Worm (Caenorhabditis elegans): ENCODE data around the gene dhs-5.

The dhs-5 gene

DNA sequence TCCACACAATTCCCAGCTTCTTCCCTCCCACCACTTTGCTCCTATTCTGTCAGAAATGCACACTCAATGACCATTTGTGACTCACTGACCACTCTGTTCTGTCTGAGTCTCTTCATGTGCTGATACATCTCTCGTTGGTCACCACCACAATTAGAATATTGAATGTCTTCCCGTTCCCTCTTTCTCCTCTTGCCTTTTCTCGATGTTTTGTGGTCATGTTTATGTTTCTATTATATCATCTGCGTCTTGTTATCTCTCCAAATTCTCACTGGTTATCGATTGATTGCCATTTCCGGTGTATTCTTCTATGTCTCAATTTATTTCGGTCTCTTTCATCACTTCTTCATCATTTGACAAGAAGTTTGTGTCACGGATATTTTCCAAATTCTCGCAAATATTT, 7.3 kb downstream of the dhs-5 start:
- TF ChIP-seq ceh-28 (tag; optimal IDR thresholded peaks at IDR 0.05) (peak; percentile 47), pqm-1 (tag; optimal IDR thresholded peaks at IDR 0.05) (peak; percentile 22), unc-39 (tag; optimal IDR thresholded peaks at IDR 0.05) (no peak)

DNA sequence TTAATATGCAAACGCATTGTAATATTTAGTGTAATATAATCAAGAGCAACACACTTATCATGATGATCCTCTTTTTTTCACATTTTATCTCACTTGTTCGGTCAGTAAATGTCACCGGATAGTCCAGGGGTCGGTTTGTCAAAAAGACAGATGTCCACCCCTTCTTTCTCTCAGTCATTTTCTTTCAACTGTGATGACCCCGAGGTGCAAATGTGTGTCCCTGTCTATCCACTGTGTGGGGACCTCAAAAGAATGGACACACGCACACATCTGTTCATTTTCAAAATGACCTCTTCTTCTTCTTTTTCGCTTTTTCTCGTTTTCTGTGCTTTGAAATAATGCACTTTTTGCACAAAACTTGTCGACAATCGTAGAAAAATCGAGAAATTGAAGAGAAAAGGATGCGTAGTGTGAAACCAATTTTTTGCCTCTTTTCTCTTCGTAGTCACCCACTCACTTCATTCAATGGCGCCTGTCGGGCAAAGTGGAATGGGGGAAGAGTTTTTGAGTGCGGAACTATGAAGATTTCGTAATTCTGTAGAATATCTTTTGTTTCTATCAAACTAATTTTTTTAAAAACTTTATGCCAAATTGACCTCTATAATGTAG, 10.1 kb downstream of the dhs-5 start:
- no peak for TF ChIP-seq zag-1 (tag; optimal IDR thresholded peaks at IDR 0.05)
- no peak for TF ChIP-seq snpc-4 (tag; optimal IDR thresholded peaks at IDR 0.05)
- no peak for TF ChIP-seq mdl-1 (tag; optimal IDR thresholded peaks at IDR 0.05)
- peak; percentile 56 for TF ChIP-seq lin-39 (tag; optimal IDR thresholded peaks at IDR 0.05)
- peak; percentile 58 for TF ChIP-seq fkh-10 (GFP tag; optimal IDR thresholded peaks at IDR 0.05)
- peak; percentile 40 for TF ChIP-seq unc-62 (GFP tag; optimal IDR thresholded peaks at IDR 0.05)
- TF ChIP-seq nfya-1 (tag; optimal IDR thresholded peaks at IDR 0.05; ENCODE audit: insufficient read depth) = peak; percentile 41
- TF ChIP-seq ceh-16 (tag; optimal IDR thresholded peaks at IDR 0.05) = no peak

DNA sequence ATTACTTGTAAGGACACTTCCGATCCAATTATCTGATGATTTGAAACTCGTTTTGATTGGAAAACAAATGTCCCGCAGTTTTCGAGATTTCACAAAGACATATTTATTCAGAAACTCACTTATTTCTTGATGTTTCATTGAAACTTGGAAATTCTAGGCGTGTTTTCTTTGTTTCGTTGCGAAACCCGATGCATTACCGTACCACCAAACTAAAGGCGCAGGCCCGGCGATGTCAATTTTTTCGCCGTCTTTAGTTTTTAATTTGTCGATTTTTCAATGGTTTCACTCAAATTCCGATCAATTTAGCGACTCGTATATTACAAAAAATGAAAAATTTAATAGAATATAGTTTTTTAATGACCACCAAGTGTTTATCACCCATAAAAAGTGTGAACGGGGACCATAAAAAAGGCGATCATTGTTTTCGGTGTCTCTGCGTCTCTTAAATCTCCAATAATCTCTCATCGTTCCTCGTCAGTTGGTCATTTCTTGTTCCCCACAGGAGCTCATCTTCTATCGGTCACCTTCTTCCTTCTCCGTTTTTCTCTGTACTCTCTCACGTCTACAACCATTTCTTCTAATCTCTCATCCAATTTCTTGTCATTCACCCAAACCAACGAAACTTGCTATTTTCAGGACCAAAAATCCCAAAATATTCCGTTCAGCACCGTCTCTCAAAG, 12.2 kb downstream of the dhs-5 start, which contains the start of gene clr-1:
Gene clr-1 (plus strand): TSS at position 630 of the 680 bp plus-strand sequence.
- TF ChIP-seq zag-1 (tag; optimal IDR thresholded peaks at IDR 0.05) (no peak), ceh-28 (tag; optimal IDR thresholded peaks at IDR 0.05) (no peak), fkh-10 (GFP tag; optimal IDR thresholded peaks at IDR 0.05) (no peak), nfya-1 (tag; optimal IDR thresholded peaks at IDR 0.05; ENCODE audit: insufficient read depth) (peak; percentile 7), snpc-4 (tag; optimal IDR thresholded peaks at IDR 0.05) (no peak), ceh-82 (tag; optimal IDR thresholded peaks at IDR 0.05) (no peak), tbx-2 (tag; optimal IDR thresholded peaks at IDR 0.05) (no peak)

DNA sequence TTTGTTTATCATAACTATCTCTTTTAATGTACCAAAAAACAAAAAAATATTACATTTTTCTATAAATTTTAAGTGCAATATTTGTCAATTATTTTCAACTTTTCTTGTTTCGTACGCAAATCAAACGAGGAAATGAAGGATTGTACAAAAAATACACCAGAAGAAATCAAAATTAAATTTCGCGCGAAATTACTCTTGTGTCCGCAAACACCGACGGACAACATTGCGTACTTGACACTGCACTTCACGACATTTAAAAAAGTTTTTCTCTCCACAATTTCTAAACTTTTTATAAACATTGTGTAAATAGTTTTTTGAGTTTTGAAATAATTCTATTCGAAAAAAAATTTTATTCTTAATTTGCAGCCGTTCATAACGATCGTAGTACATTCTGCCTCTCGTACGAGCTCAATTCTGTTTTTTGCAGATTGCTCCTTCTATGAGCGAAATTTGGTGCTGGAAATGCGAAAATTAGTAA, 20.3 kb downstream of the dhs-5 start, which contains the start of gene mrps-16:
Gene mrps-16 (plus strand): TSS at position 428 of the 478 bp plus-strand sequence.
- TF ChIP-seq ceh-28 (tag; optimal IDR thresholded peaks at IDR 0.05) (peak; percentile 22), snpc-4 (tag; optimal IDR thresholded peaks at IDR 0.05) (no peak), nhr-43 (tag; optimal IDR thresholded peaks at IDR 0.05; ENCODE audit: poor library complexity, severe bottlenecking) (peak; percentile 22), lin-39 (tag; optimal IDR thresholded peaks at IDR 0.05) (peak; percentile 17), hmg-11 (tag; optimal IDR thresholded peaks at IDR 0.05) (peak; percentile 77), R02D3.7 (tag; optimal IDR thresholded peaks at IDR 0.05) (peak; percentile 26), nhr-237 (tag; optimal IDR thresholded peaks at IDR 0.05) (no peak), nhr-28 (tag; optimal IDR thresholded peaks at IDR 0.05) (no peak), nhr-25 (tag; optimal IDR thresholded peaks at IDR 0.05) (peak; percentile 44), nfya-1 (tag; optimal IDR thresholded peaks at IDR 0.05; ENCODE audit: insufficient read depth) (peak; percentile 53), lin-15B (tag; optimal IDR thresholded peaks at IDR 0.05) (peak; percentile 40), egl-5 (tag; optimal IDR thresholded peaks at IDR 0.05) (peak; percentile 8)

DNA sequence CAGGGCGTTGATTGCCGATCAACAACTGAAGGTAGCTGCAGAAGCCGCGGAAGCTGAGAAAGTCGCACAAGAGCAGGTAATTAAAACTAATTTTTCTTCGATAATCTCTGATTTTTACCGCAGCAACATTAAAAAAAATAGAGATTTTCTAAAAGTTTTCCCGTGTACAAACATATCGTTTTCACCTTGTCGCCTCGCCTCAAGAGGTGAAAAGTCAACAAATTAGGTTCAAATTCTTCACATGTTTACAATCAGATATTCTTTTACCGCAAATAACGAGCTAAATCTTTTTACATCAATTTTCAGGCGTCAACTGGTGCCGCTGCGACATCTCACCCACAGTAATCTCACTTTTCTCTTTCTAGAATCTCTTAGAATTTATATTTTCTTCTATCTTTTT, 21.3 kb downstream of the dhs-5 start, which contains the start of gene ilcr-2:
Gene ilcr-2 (plus strand): TSS at position 301 of the 400 bp plus-strand sequence.
- TF ChIP-seq tbx-2 (tag; optimal IDR thresholded peaks at IDR 0.05) (no peak), nhr-25 (tag; optimal IDR thresholded peaks at IDR 0.05) (no peak), fkh-2 (tag; optimal IDR thresholded peaks at IDR 0.05) (no peak), hmg-11 (tag; optimal IDR thresholded peaks at IDR 0.05) (no peak), elt-2 (tag; optimal IDR thresholded peaks at IDR 0.05) (no peak), elt-1 (tag; optimal IDR thresholded peaks at IDR 0.05) (no peak), zag-1 (tag; optimal IDR thresholded peaks at IDR 0.05) (no peak), ceh-16 (tag; optimal IDR thresholded peaks at IDR 0.05) (no peak), nhr-43 (tag; optimal IDR thresholded peaks at IDR 0.05; ENCODE audit: poor library complexity, severe bottlenecking) (no peak), skn-1 (tag; optimal IDR thresholded peaks at IDR 0.05) (no peak), lin-39 (tag; optimal IDR thresholded peaks at IDR 0.05) (no peak), egl-27 (tag; optimal IDR thresholded peaks at IDR 0.05) (no peak), nhr-11 (tag; optimal IDR thresholded peaks at IDR 0.05) (no peak), ZK546.5 (tag; optimal IDR thresholded peaks at IDR 0.05) (no peak), nfya-1 (tag; optimal IDR thresholded peaks at IDR 0.05; ENCODE audit: insufficient read depth) (no peak)

DNA sequence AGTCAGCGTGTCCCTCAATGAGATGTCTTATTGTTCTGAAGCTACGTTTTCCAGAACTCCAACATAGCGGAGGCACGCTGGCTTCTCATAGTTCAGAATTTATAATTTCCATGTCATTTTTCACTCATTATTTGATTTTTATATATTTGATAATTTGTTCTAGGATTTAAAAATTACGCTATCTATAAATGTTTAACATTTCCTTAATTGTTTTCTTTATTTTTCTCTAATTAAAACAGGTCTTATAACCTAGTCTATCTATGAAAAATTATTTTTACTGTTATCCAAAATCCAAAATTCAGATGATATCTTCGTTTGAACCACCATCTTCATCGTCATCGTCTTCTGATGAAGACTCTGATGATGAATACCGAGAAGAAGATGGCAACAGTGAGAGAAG, 24.7 kb downstream of the dhs-5 start, which contains the start of gene F56D1.1:
Gene F56D1.1 (plus strand): TSS at position 301 of the 400 bp plus-strand sequence.
- TF ChIP-seq nhr-12 (tag; optimal IDR thresholded peaks at IDR 0.05) (no peak), ama-1 (optimal IDR thresholded peaks at IDR 0.05) (no peak), nfya-1 (tag; optimal IDR thresholded peaks at IDR 0.05; ENCODE audit: insufficient read depth) (no peak)
